Worm (Caenorhabditis elegans): ENCODE results near the gene F12E12.2.

- no peak for TF ChIP-seq dao-5 (tag; optimal IDR thresholded peaks at IDR 0.05)
- no peak for TF ChIP-seq W03F9.2 (tag; optimal IDR thresholded peaks at IDR 0.05)
Measured at ce11 chrII:3699591-3699990, 40.2 kb upstream of the F12E12.2 start, which contains the start of gene srx-104.

All from whole organism, L4/young adult.